Worm (Caenorhabditis elegans): ENCODE results near the gene scl-3.

- TF ChIP-seq hmbx-1 (tag; optimal IDR thresholded peaks at IDR 0.05) (no peak), F13C5.2 (tag; optimal IDR thresholded peaks at IDR 0.05) (no peak), flt-1 (GFP tag; IDR thresholded peaks at IDR 0.05) (no peak), ceh-36 (tag; optimal IDR thresholded peaks at IDR 0.05) (no peak), B0310.2 (tag; optimal IDR thresholded peaks at IDR 0.05) (no peak)
Observed at ce11 chrIV:13067200-13067599, 7.8 kb downstream of the scl-3 start, which contains the start of gene col-131.

All from whole organism, early embryonic.